Worm (Caenorhabditis elegans): ENCODE measurements around the gene C50E3.7.

The C50E3.7 gene

ce11 chrV:7545187-7545586 lies 53.0 kb downstream of the C50E3.7 start, which contains the start of the genes C54F6.19 and nhx-3:
Gene C54F6.19 (plus strand): TSS chrV:7545487.
Gene nhx-3 (minus strand): TSS chrV:7545523.
- TF ChIP-seq Y48G9A.11 (GFP tag; IDR thresholded peaks at IDR 0.05) (no peak), saeg-2 (GFP tag; IDR thresholded peaks at IDR 0.05) (no peak), nhr-237 (tag; optimal IDR thresholded peaks at IDR 0.05) (no peak), nhr-41 (GFP tag; IDR thresholded peaks at IDR 0.05) (no peak), daf-19 (GFP tag; conservative IDR thresholded peaks at IDR 0.05) (no peak), gei-8 (GFP tag; optimal IDR thresholded peaks at IDR 0.05) (no peak), dpl-1 (GFP tag; optimal IDR thresholded peaks at IDR 0.05) (no peak), hmg-1.1 (GFP tag; IDR thresholded peaks at IDR 0.05) (no peak), F10B5.3 (tag; optimal IDR thresholded peaks at IDR 0.05) (no peak), madf-9 (GFP tag; conservative IDR thresholded peaks at IDR 0.05) (no peak), ceh-62 (tag; optimal IDR thresholded peaks at IDR 0.05) (no peak)

All from whole organism, L4 larva.